Worm (Caenorhabditis elegans) whole organism, midembryonic: ENCODE measurements around the gene ZK643.6.

Experiments
- T22C8.4 ChIP-seq: fragments of 200-800 bp; sonication (Bioruptor generic); IDR thresholded peaks from 2 replicates; pipeline ENCODE4 v1.3.6; 2022; ENCODE audit warnings: missing genetic modification characterization, missing compliant biosample characterization
- cog-1 ChIP-seq: sonication (generic microtip); optimal IDR thresholded peaks from 2 replicates; lab custom pipeline; 2016; ENCODE audit warnings: missing genetic modification characterization, missing compliant biosample characterization
- flt-1 ChIP-seq: fragments of 200-800 bp; sonication (Bioruptor generic); IDR thresholded peaks from 2 replicates; pipeline ENCODE4 v1.3.6; 2022; ENCODE audit warnings: missing genetic modification characterization, missing compliant biosample characterization
- ref-1 ChIP-seq: fragments of 200-800 bp; sonication (Bioruptor generic); conservative IDR thresholded peaks from 2 replicates; pipeline ENCODE4 v1.3.6; 2022; ENCODE audit warnings: missing genetic modification reagents, missing genetic modification characterization, missing compliant biosample characterization
- ztf-29 ChIP-seq: fragments of 200-800 bp; sonication (Bioruptor generic); IDR thresholded peaks from 2 replicates; pipeline ENCODE4 v1.3.6; 2022; ENCODE audit warnings: missing genetic modification reagents, missing genetic modification characterization, missing compliant biosample characterization

ce11 chrIII:8933696-8934095 lies 26.9 kb downstream of the ZK643.6 start:
- TF ChIP-seq cog-1 (no peak), ztf-29 (no peak), ref-1 (GFP tag; lab: Robert Waterston, UW) (no peak), T22C8.4 (GFP tag; lab: Robert Waterston, UW) (no peak), flt-1 (GFP tag; lab: Robert Waterston, UW) (no peak)
